Worm (Caenorhabditis elegans) whole organism, late embryonic: ENCODE measurements around the gene kin-36.

Experiments used
- F13H6.1 ChIP-seq: sonication (generic microtip); optimal IDR thresholded peaks from 2 replicates; lab custom pipeline; 2016; ENCODE audit warnings: missing genetic modification characterization, missing compliant biosample characterization
- ama-1 ChIP-seq: fragments of 150-350 bp; optimal IDR thresholded peaks from 2 replicates; lab custom pipeline; 2014
- ceh-24 ChIP-seq: sonication (generic microtip); optimal IDR thresholded peaks from 2 replicates; lab custom pipeline; 2016; ENCODE audit warnings: mild to moderate bottlenecking, missing genetic modification characterization, missing compliant biosample characterization
- dve-1 ChIP-seq: sonication (generic microtip); optimal IDR thresholded peaks from 2 replicates; lab custom pipeline; 2017; ENCODE audit warnings: antibody characterized with exemption, mild to moderate bottlenecking, missing genetic modification characterization, missing compliant biosample characterization
- ets-4 ChIP-seq: sonication (generic microtip); optimal IDR thresholded peaks from 2 replicates; lab custom pipeline; 2016; ENCODE audit warnings: missing genetic modification characterization, missing compliant biosample characterization
- fkh-10 ChIP-seq: fragments of 150-350 bp; optimal IDR thresholded peaks from 2 replicates; lab custom pipeline; 2014; ENCODE audit warnings: missing biosample characterization, missing genetic modification reagents, missing genetic modification characterization
- madf-2 ChIP-seq: sonication (generic microtip); optimal IDR thresholded peaks from 2 replicates; lab custom pipeline; 2017; ENCODE audit warnings: missing genetic modification characterization, missing compliant biosample characterization
- nfya-1 ChIP-seq: sonication (generic microtip); optimal IDR thresholded peaks from 2 replicates; lab custom pipeline; 2017; ENCODE audit warnings: missing genetic modification characterization, mild to moderate bottlenecking, missing compliant biosample characterization, antibody characterized with exemption, moderate library complexity
- odd-2 ChIP-seq: sonication (generic microtip); optimal IDR thresholded peaks from 2 replicates; lab custom pipeline; 2017; ENCODE audit warnings: antibody characterized with exemption, mild to moderate bottlenecking, missing genetic modification characterization, missing compliant biosample characterization
- pha-2 ChIP-seq: sonication (generic microtip); optimal IDR thresholded peaks from 2 replicates; lab custom pipeline; 2017; ENCODE audit warnings: mild to moderate bottlenecking, missing genetic modification characterization, missing compliant biosample characterization
- pha-4 ChIP-seq: fragments of 150-350 bp; optimal IDR thresholded peaks from 2 replicates; lab custom pipeline; 2018; ENCODE audit warnings: missing biosample characterization, missing genetic modification reagents, missing genetic modification characterization
- pqm-1 ChIP-seq: sonication (generic microtip); optimal IDR thresholded peaks from 2 replicates; lab custom pipeline; 2016; ENCODE audit warnings: missing genetic modification characterization, missing compliant biosample characterization
- unc-86 ChIP-seq: sonication (generic microtip); optimal IDR thresholded peaks from 2 replicates; lab custom pipeline; 2016; ENCODE audit warnings: missing genetic modification characterization, missing compliant biosample characterization
- zip-5 ChIP-seq: sonication (generic microtip); optimal IDR thresholded peaks from 2 replicates; lab custom pipeline; 2016; ENCODE audit warnings: missing genetic modification characterization, missing compliant biosample characterization

ce11 chrIV:4656380-4656779 is 22.4 kb upstream of the kin-36 start:
- TF ChIP-seq zip-5 (tag; lab: Kevin White, UChicago): no peak
- no peak for TF ChIP-seq odd-2
- TF ChIP-seq pqm-1: no peak
- no peak for TF ChIP-seq ama-1 (lab: Kevin White, UChicago)
- no peak for TF ChIP-seq nfya-1 (tag; lab: Kevin White, UChicago)
- TF ChIP-seq fkh-10 (GFP tag; lab: Kevin White, UChicago): no peak
- TF ChIP-seq unc-86 (tag; lab: Kevin White, UChicago): no peak
- no peak for TF ChIP-seq pha-2
- TF ChIP-seq madf-2: no peak
- no peak for TF ChIP-seq F13H6.1 (tag; lab: Kevin White, UChicago)
- no peak for TF ChIP-seq pha-4 (tag; lab: Kevin White, UChicago)
- no peak for TF ChIP-seq ceh-24 (tag; lab: Kevin White, UChicago)
- TF ChIP-seq dve-1 (tag; lab: Kevin White, UChicago): no peak
- TF ChIP-seq ets-4 (tag; lab: Kevin White, UChicago): no peak
